Fruit fly (Drosophila melanogaster) whole organism, pupa: ENCODE measurements around the gene Culd.
A peak's percentile ranks its signal among the peaks of the same experiment; 100 is the strongest.

Experiments used
- CG10348 ChIP-seq: fragments of 200-800 bp; sonication (Bioruptor generic); IDR thresholded peaks from 2 replicates; pipeline ENCODE4 v1.3.6; 2022; ENCODE audit warnings: missing biosample characterization, missing genetic modification characterization
- CG12605 ChIP-seq: fragments of 200-800 bp; sonication (Bioruptor generic); IDR thresholded peaks from 2 replicates; pipeline ENCODE4 v1.3.6; 2022; ENCODE audit warnings: missing biosample characterization, missing genetic modification characterization
- CG15710 ChIP-seq: fragments of 200-800 bp; sonication (Bioruptor generic); optimal IDR thresholded peaks from 2 replicates; lab custom pipeline; 2018; ENCODE audit warnings: missing biosample characterization, mild to moderate bottlenecking, missing genetic modification characterization, moderate library complexity
- CG17806 ChIP-seq: fragments of 200-800 bp; sonication (Bioruptor generic); optimal IDR thresholded peaks from 2 replicates; lab custom pipeline; 2018; ENCODE audit warnings: missing biosample characterization, mild to moderate bottlenecking, missing genetic modification characterization, moderate library complexity
- CG34367 ChIP-seq: fragments of 200-800 bp; sonication (Bioruptor generic); optimal IDR thresholded peaks from 2 replicates; lab custom pipeline; 2018; ENCODE audit warnings: missing biosample characterization, mild to moderate bottlenecking, missing genetic modification characterization
- CG4496 ChIP-seq: fragments of 200-800 bp; sonication (Bioruptor generic); IDR thresholded peaks from 3 replicates; pipeline ENCODE4 v1.3.6; 2022; ENCODE audit warnings: missing biosample characterization, missing genetic modification characterization
- CG8159 ChIP-seq: fragments of 200-800 bp; sonication (Bioruptor generic); optimal IDR thresholded peaks from 3 replicates; lab custom pipeline; 2018; ENCODE audit warnings: missing biosample characterization, mild to moderate bottlenecking, missing genetic modification characterization, moderate library complexity
- CG8301 ChIP-seq: fragments of 200-800 bp; sonication (Bioruptor generic); optimal IDR thresholded peaks from 2 replicates; lab custom pipeline; 2018; ENCODE audit warnings: missing biosample characterization, mild to moderate bottlenecking, missing genetic modification characterization
- CG9948 ChIP-seq: fragments of 200-800 bp; sonication (Bioruptor generic); optimal IDR thresholded peaks from 2 replicates; lab custom pipeline; 2018; ENCODE audit warnings: missing biosample characterization, mild to moderate bottlenecking, missing genetic modification characterization, moderate library complexity
- EcR ChIP-seq: fragments of 200-800 bp; sonication (Bioruptor generic); optimal IDR thresholded peaks from 3 replicates; lab custom pipeline; 2019; ENCODE audit warnings: missing biosample characterization, missing genetic modification characterization, mild to moderate bottlenecking, moderate library complexity, missing genetic modification reagents
- Pif1B ChIP-seq: fragments of 200-800 bp; sonication (Bioruptor generic); optimal IDR thresholded peaks from 3 replicates; lab custom pipeline; 2016; ENCODE audit warnings: missing biosample characterization, missing genetic modification characterization
- Snoo ChIP-seq: fragments of 200-800 bp; sonication (Bioruptor generic); optimal IDR thresholded peaks from 3 replicates; lab custom pipeline; 2017; ENCODE audit warnings: missing biosample characterization, mild to moderate bottlenecking, missing genetic modification characterization, inconsistent platforms
- fd96Ca ChIP-seq: fragments of 200-800 bp; sonication (Bioruptor generic); IDR thresholded peaks from 3 replicates; pipeline ENCODE4 v1.3.6; 2022; ENCODE audit warnings: missing biosample characterization, missing genetic modification characterization
- rn ChIP-seq: fragments of 200-800 bp; sonication (Bioruptor generic); IDR thresholded peaks from 2 replicates; pipeline ENCODE4 v1.3.6; 2022; ENCODE audit warnings: missing biosample characterization, missing genetic modification characterization

DNA sequence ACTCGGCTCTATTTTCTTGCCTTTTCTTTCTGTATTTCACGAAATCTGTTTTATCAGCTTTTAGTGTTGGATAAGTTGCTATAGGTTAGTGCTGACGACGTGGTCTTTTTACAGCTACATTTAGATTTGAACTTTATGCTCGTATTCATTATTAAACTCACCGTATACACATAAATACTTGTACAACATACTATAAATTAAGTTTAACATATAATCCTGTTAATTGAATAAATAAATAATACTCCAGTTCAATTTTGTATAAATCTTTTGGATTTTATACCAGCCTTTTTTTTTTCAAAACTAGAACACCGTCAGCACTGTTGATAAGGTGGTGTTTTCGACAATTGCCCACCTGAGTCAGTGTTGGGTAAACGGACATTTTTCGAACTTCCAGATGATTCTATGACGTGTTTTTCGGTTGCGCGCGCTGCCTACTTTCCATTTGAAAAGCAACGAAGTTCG, 47.2 kb downstream of the Culd start, which contains the start of gene BI-1:
- no peak for TF ChIP-seq CG12605 (GFP tag; lab: Robert Waterston, UW)
- TF ChIP-seq CG34367 (tag; lab: Kevin White, UChicago), result peak; percentile 21
- peak; percentile 33 for TF ChIP-seq CG17806 (tag; lab: Kevin White, UChicago)
- TF ChIP-seq fd96Ca, result no peak
- peak; percentile 62 for TF ChIP-seq Snoo (tag; lab: Kevin White, UChicago)
- no peak for TF ChIP-seq CG8301 (tag; lab: Kevin White, UChicago)
- no peak for TF ChIP-seq CG8159
- no peak for TF ChIP-seq Pif1B
- peak; percentile 43 for TF ChIP-seq CG9948 (tag; lab: Kevin White, UChicago)
- no peak for TF ChIP-seq rn (GFP tag; lab: Robert Waterston, UW)
- no peak for TF ChIP-seq CG4496 (GFP tag; lab: Robert Waterston, UW)
- no peak for TF ChIP-seq CG10348 (GFP tag; lab: Robert Waterston, UW)
- TF ChIP-seq EcR (GFP tag; lab: Kevin White, UChicago), result no peak
- TF ChIP-seq CG15710 (tag; lab: Kevin White, UChicago), result peak; percentile 69
